Worm (Caenorhabditis elegans): ENCODE data around the gene F28A10.4.

The F28A10.4 gene

ce11 chrII:843971-844370 is at the start of gene F28A10.4:
F28A10.4 (plus strand) TSS chrII:844271.
- TF ChIP-seq egl-27 (tag; optimal IDR thresholded peaks at IDR 0.05): no peak
- TF ChIP-seq dmd-4 (tag; optimal IDR thresholded peaks at IDR 0.05): no peak
- TF ChIP-seq nhr-12 (tag; optimal IDR thresholded peaks at IDR 0.05): no peak
- TF ChIP-seq elt-3 (tag; optimal IDR thresholded peaks at IDR 0.05): no peak

DNA sequence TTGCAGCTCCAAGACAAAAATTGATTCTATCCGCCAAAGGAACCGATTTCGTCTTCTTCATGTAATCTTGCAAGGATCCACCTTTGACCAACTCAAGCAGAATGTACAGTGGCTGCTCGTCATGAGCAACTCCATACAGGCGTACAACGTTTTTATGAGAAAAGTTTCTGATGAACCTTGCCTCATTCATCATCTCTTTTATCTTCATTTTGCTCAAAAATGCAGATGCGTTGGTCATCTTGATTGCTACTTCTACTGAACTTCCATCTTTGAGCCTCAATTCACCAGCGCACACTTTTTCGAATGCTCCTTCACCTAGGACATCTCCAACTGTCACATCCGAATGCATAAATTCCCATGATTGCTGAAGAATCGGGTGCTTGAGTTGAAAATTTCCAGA is 47.2 kb upstream of the F28A10.4 start:
- no peak for TF ChIP-seq R02D3.7 (tag; optimal IDR thresholded peaks at IDR 0.05)
- TF ChIP-seq ama-1 (optimal IDR thresholded peaks at IDR 0.05): no peak
- TF ChIP-seq nhr-77 (tag; optimal IDR thresholded peaks at IDR 0.05): no peak
- TF ChIP-seq nhr-21 (tag; optimal IDR thresholded peaks at IDR 0.05): no peak
- TF ChIP-seq dmd-4 (tag; optimal IDR thresholded peaks at IDR 0.05): no peak
- no peak for TF ChIP-seq lin-13 (GFP tag; optimal IDR thresholded peaks at IDR 0.05)
- TF ChIP-seq unc-39 (tag; optimal IDR thresholded peaks at IDR 0.05): no peak
- TF ChIP-seq nhr-6 (tag; optimal IDR thresholded peaks at IDR 0.05): no peak
- no peak for TF ChIP-seq peb-1 (tag; optimal IDR thresholded peaks at IDR 0.05)
- no peak for TF ChIP-seq ztf-4 (tag; optimal IDR thresholded peaks at IDR 0.05)
- TF ChIP-seq lsy-2 (tag; optimal IDR thresholded peaks at IDR 0.05): no peak

DNA sequence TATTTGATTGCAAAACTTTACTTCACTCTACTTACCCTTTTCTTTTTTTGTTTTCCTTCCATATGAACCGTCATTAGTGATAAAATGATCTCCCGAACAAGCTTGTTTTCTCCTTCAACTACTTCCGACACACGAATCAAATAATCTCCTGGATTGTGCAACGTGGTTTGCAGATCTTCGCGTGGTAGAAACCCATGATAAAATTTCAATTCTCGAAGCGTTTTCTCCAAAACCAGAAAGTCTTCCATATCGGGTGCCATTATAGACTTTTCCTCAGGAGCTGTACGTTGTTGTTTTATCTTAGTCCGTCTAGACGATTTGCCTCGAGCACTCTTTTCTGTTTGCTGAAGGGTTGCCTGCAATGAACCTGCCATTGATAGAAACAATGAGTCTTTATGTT is 46.6 kb upstream of the F28A10.4 start:
- TF ChIP-seq sem-4 (tag; optimal IDR thresholded peaks at IDR 0.05) (no peak), aly-2 (tag; optimal IDR thresholded peaks at IDR 0.05) (no peak), ceh-16 (tag; optimal IDR thresholded peaks at IDR 0.05) (no peak), ama-1 (optimal IDR thresholded peaks at IDR 0.05) (no peak), ZK546.5 (tag; optimal IDR thresholded peaks at IDR 0.05) (no peak), unc-55 (GFP tag; optimal IDR thresholded peaks at IDR 0.05) (no peak), nhr-77 (tag; optimal IDR thresholded peaks at IDR 0.05) (no peak), nhr-23 (tag; optimal IDR thresholded peaks at IDR 0.05) (no peak), nhr-10 (tag; optimal IDR thresholded peaks at IDR 0.05) (no peak)

- TF ChIP-seq sma-3 (GFP tag; optimal IDR thresholded peaks at IDR 0.05) (no peak), elt-3 (tag; optimal IDR thresholded peaks at IDR 0.05) (no peak), lin-13 (GFP tag; optimal IDR thresholded peaks at IDR 0.05) (no peak), gmeb-1 (tag; optimal IDR thresholded peaks at IDR 0.05) (no peak), nhr-10 (tag; optimal IDR thresholded peaks at IDR 0.05) (no peak), nhr-21 (tag; optimal IDR thresholded peaks at IDR 0.05) (no peak), ztf-11 (tag; optimal IDR thresholded peaks at IDR 0.05) (no peak), mab-5 (tag; optimal IDR thresholded peaks at IDR 0.05) (no peak), R02D3.7 (tag; optimal IDR thresholded peaks at IDR 0.05) (no peak), mbf-1 (tag; optimal IDR thresholded peaks at IDR 0.05) (no peak), sma-9 (GFP tag; optimal IDR thresholded peaks at IDR 0.05) (no peak), sma-9 (tag; optimal IDR thresholded peaks at IDR 0.05) (no peak), nhr-77 (tag; optimal IDR thresholded peaks at IDR 0.05) (no peak), ZK546.5 (tag; optimal IDR thresholded peaks at IDR 0.05) (no peak), zag-1 (tag; optimal IDR thresholded peaks at IDR 0.05) (no peak), egl-27 (tag; optimal IDR thresholded peaks at IDR 0.05) (no peak)
Measured at ce11 chrII:799700-800099, 44.4 kb upstream of the F28A10.4 start, which contains the start of gene F46F5.14. F46F5.14 (plus strand) TSS chrII:800000.

ce11 chrII:803009-803408 is 41.1 kb upstream of the F28A10.4 start, which contains the start of gene F46F5.13:
F46F5.13 (plus strand) TSS chrII:803309.
- TF ChIP-seq ZK546.5 (tag; optimal IDR thresholded peaks at IDR 0.05) (no peak), nhr-10 (tag; optimal IDR thresholded peaks at IDR 0.05) (no peak), ceh-82 (tag; optimal IDR thresholded peaks at IDR 0.05) (no peak), unc-39 (tag; optimal IDR thresholded peaks at IDR 0.05) (no peak), ztf-1 (GFP tag; conservative IDR thresholded peaks at IDR 0.05) (no peak), nhr-25 (tag; optimal IDR thresholded peaks at IDR 0.05) (no peak), nhr-23 (tag; optimal IDR thresholded peaks at IDR 0.05) (no peak), nhr-77 (tag; optimal IDR thresholded peaks at IDR 0.05) (no peak), dmd-4 (tag; optimal IDR thresholded peaks at IDR 0.05) (no peak), crh-2 (tag; optimal IDR thresholded peaks at IDR 0.05) (no peak), sem-4 (tag; optimal IDR thresholded peaks at IDR 0.05) (no peak), R02D3.7 (tag; optimal IDR thresholded peaks at IDR 0.05) (no peak), lsy-2 (tag; optimal IDR thresholded peaks at IDR 0.05) (no peak), aly-2 (tag; optimal IDR thresholded peaks at IDR 0.05) (no peak), zag-1 (tag; optimal IDR thresholded peaks at IDR 0.05) (no peak), lin-13 (GFP tag; optimal IDR thresholded peaks at IDR 0.05) (no peak), nhr-6 (tag; optimal IDR thresholded peaks at IDR 0.05) (no peak), ztf-4 (tag; optimal IDR thresholded peaks at IDR 0.05) (no peak), unc-55 (GFP tag; optimal IDR thresholded peaks at IDR 0.05) (no peak), F13H6.1 (tag; optimal IDR thresholded peaks at IDR 0.05) (no peak)

Measured in whole organism, L2 larva.